Worm (Caenorhabditis elegans) whole organism, L2 larva: ENCODE measurements around the gene F46B6.5.

Source experiments
- ama-1 ChIP-seq: fragments of 150-350 bp; optimal IDR thresholded peaks from 2 replicates; lab custom pipeline; 2018; ENCODE audit warnings: inconsistent platforms
- lsy-2 ChIP-seq, 2 experiments: fragments of 150-350 bp in 1 of 2; sonication (generic microtip) in 1 of 2; optimal IDR thresholded peaks; 2 replicates each; lab custom pipeline; 2014 to 2017; ENCODE audit warnings: missing biosample characterization in 2 of 2, missing genetic modification characterization in 2 of 2
- nhr-11 ChIP-seq: fragments of 150-350 bp; optimal IDR thresholded peaks from 2 replicates; lab custom pipeline; 2014; ENCODE audit warnings: missing biosample characterization, missing genetic modification characterization
- nhr-25 ChIP-seq: fragments of 150-350 bp; sonication (generic microtip); optimal IDR thresholded peaks from 3 replicates; lab custom pipeline; 2014; ENCODE audit warnings: missing biosample characterization, missing genetic modification characterization
- unc-39 ChIP-seq: fragments of 150-350 bp; optimal IDR thresholded peaks from 2 replicates; lab custom pipeline; 2014; ENCODE audit warnings: missing biosample characterization, missing genetic modification characterization

ce11 chrV:9799076-9799475 lies 16.2 kb upstream of the F46B6.5 start, which contains the start of gene F46B6.13:
- TF ChIP-seq nhr-25 (tag; lab: Kevin White, UChicago) (no peak), nhr-11 (tag; lab: Kevin White, UChicago) (no peak), ama-1 (lab: Kevin White, UChicago) (no peak), lsy-2 (tag; optimal IDR thresholded peaks at IDR 0.05; lab: Kevin White, UChicago) (no peak), unc-39 (tag; lab: Kevin White, UChicago) (no peak)
